Worm (Caenorhabditis elegans) whole organism, L4/young adult: ENCODE measurements around the gene C27D6.1.
A peak's percentile ranks its signal among the peaks of the same experiment; 100 is the strongest.
"Not testable (repeated sequence)": the region's sequence is repeated elsewhere in the genome, so short reads cannot be mapped to it uniquely, and the experiment has no call there.

ENCODE experiments used
- W03F9.2 ChIP-seq: fragments of 150-350 bp; optimal IDR thresholded peaks from 2 replicates; lab custom pipeline; 2014; ENCODE audit warnings: missing biosample characterization, missing genetic modification characterization
- dao-5 ChIP-seq: sonication (generic microtip); optimal IDR thresholded peaks from 2 replicates; lab custom pipeline; 2016; ENCODE audit warnings: missing genotype, missing genetic modification characterization, moderate library complexity, missing compliant biosample characterization
- him-1 ChIP-seq: sonication (generic microtip); optimal IDR thresholded peaks from 2 replicates; lab custom pipeline; 2016; ENCODE audit warnings: missing genotype, missing genetic modification reagents, missing genetic modification characterization, missing compliant biosample characterization

Gene C27D6.1

ce11 chrII:5172451-5172850 lies at the start of gene C27D6.1:
Gene C27D6.1 (plus strand): TSS chrII:5172751.
- no peak for TF ChIP-seq dao-5 (tag; lab: Kevin White, UChicago)
- TF ChIP-seq him-1 (tag; lab: Kevin White, UChicago), result no peak

- TF ChIP-seq him-1 (tag; lab: Kevin White, UChicago) (no peak), W03F9.2 (no peak), dao-5 (tag; lab: Kevin White, UChicago) (no peak)
These were observed 42.5 kb upstream of the C27D6.1 start, which contains the start of gene lgc-56 for ce11 chrII:5130081-5130480. Gene lgc-56 (plus strand): TSS chrII:5130381.

- TF ChIP-seq W03F9.2, result no peak
- no peak for TF ChIP-seq dao-5 (tag; lab: Kevin White, UChicago)
- no peak for TF ChIP-seq him-1 (tag; lab: Kevin White, UChicago)
These were observed 40.8 kb upstream of the C27D6.1 start for ce11 chrII:5131800-5132199.

- TF ChIP-seq him-1 (tag; lab: Kevin White, UChicago) (no peak), dao-5 (tag; lab: Kevin White, UChicago) (no peak), W03F9.2 (no peak)
These were observed 36.2 kb upstream of the C27D6.1 start, which contains the start of gene F58A6.2 for ce11 chrII:5136296-5136767. Gene F58A6.2 (plus strand): TSS chrII:5136717.

- TF ChIP-seq dao-5 (tag; lab: Kevin White, UChicago) (no peak), W03F9.2 (peak; percentile 9), him-1 (tag; lab: Kevin White, UChicago) (no peak)
These were observed 30.5 kb upstream of the C27D6.1 start, which contains the start of gene nas-29 for ce11 chrII:5141945-5142514. Gene nas-29 (minus strand): TSS chrII:5142036.

- TF ChIP-seq dao-5 (tag; lab: Kevin White, UChicago) (no peak), him-1 (tag; lab: Kevin White, UChicago) (no peak)
These were observed 29.9 kb upstream of the C27D6.1 start, which contains the start of gene F58A6.1 for ce11 chrII:5142619-5143018. Gene F58A6.1 (plus strand): TSS chrII:5142919.

ce11 chrII:5148349-5148748 lies 24.2 kb upstream of the C27D6.1 start, which contains the start of gene F58A6.5:
Gene F58A6.5 (minus strand): TSS chrII:5148449.
- TF ChIP-seq dao-5 (tag; lab: Kevin White, UChicago) (no peak), him-1 (tag; lab: Kevin White, UChicago) (no peak), W03F9.2 (no peak)

- TF ChIP-seq dao-5 (tag; lab: Kevin White, UChicago), result no peak
- TF ChIP-seq him-1 (tag; lab: Kevin White, UChicago), result no peak
- TF ChIP-seq W03F9.2, result no peak
These were observed 21.7 kb upstream of the C27D6.1 start, which contains the start of gene srb-16 for ce11 chrII:5150829-5151228. Gene srb-16 (minus strand): TSS chrII:5150929.

- TF ChIP-seq him-1 (tag; lab: Kevin White, UChicago), result no peak
- TF ChIP-seq dao-5 (tag; lab: Kevin White, UChicago), result no peak
- no peak for TF ChIP-seq W03F9.2
These were observed 18.0 kb upstream of the C27D6.1 start, which contains the start of gene srb-12 for ce11 chrII:5154540-5154939. Gene srb-12 (minus strand): TSS chrII:5154640.

- TF ChIP-seq W03F9.2, result no peak
- no peak for TF ChIP-seq dao-5 (tag; lab: Kevin White, UChicago)
- no peak for TF ChIP-seq him-1 (tag; lab: Kevin White, UChicago)
These were observed 15.6 kb upstream of the C27D6.1 start, which contains the start of gene msp-45 for ce11 chrII:5156983-5157382. Gene msp-45 (minus strand): TSS chrII:5157083.

- TF ChIP-seq dao-5 (tag; lab: Kevin White, UChicago) (no peak), him-1 (tag; lab: Kevin White, UChicago) (no peak), W03F9.2 (no peak)
These were observed 15.0 kb upstream of the C27D6.1 start, which contains the start of gene srb-13 for ce11 chrII:5157525-5157924. Gene srb-13 (minus strand): TSS chrII:5157625.

ce11 chrII:5158774-5159173 lies 13.8 kb upstream of the C27D6.1 start, which contains the start of gene F58A6.9:
Gene F58A6.9 (minus strand): TSS chrII:5158874.
- TF ChIP-seq him-1 (tag; lab: Kevin White, UChicago); dao-5 (tag; lab: Kevin White, UChicago); W03F9.2: not testable (repeated sequence)

- TF ChIP-seq dao-5 (tag; lab: Kevin White, UChicago) (no peak), W03F9.2 (no peak), him-1 (tag; lab: Kevin White, UChicago) (no peak)
These were observed 11.4 kb upstream of the C27D6.1 start, which contains the start of gene C27D6.11 for ce11 chrII:5161102-5161501. Gene C27D6.11 (minus strand): TSS chrII:5161202.

- TF ChIP-seq him-1 (tag; lab: Kevin White, UChicago) (no peak), dao-5 (tag; lab: Kevin White, UChicago) (no peak), W03F9.2 (no peak)
These were observed 9.3 kb upstream of the C27D6.1 start, which contains the start of gene srb-5 for ce11 chrII:5163283-5163682. Gene srb-5 (minus strand): TSS chrII:5163383.
